Fruit fly (Drosophila melanogaster): ENCODE measurements around the gene CG33159.

CG33159 gene

DNA sequence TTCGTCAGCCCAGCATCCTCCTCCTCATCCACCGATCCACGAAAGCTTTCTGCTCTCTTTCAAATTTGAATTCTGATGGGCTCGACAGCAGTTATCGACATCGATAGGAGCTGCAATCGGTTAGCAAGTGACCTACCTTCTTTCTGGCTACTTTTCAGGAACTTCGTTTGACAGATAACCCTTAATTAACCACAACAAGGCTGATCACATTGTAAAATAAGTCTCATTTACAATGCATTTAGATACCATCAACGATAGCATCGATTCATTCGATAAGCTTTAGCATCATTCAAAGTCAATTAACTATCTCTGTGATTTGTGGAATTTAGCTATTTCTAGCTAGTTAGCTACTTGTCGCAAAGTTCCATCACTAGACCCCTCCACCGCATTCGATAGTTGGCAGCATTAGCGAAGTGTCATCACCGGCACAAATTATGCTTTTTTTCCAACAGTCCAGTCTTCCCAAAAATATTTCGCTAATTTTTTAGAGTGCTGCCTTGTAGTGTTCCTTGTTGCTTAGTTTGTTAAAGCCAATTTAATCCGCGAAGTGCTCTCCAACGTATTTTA lies 25.6 kb downstream of the CG33159 start, which contains the start of the genes MnM and Girdin (continued):
- TF ChIP-seq CG12219 (GFP tag; optimal IDR thresholded peaks at IDR 0.05) (no peak), CG16815 (GFP tag; optimal IDR thresholded peaks at IDR 0.05) (peak; percentile 4), CG15601 (tag; optimal IDR thresholded peaks at IDR 0.05) (no peak), Fer1 (GFP tag; optimal IDR thresholded peaks at IDR 0.05) (no peak), ken (GFP tag; IDR thresholded peaks at IDR 0.05) (0 out of 3 replicates have a peak, but pooled peaks have one; percentile 31), hkb (optimal IDR thresholded peaks at IDR 0.05) (peak; percentile 89), hkb (GFP tag; IDR thresholded peaks at IDR 0.05) (no peak), Myb (GFP tag; optimal IDR thresholded peaks at IDR 0.05) (peak; percentile 89), CG11398 (GFP tag; optimal IDR thresholded peaks at IDR 0.05) (no peak), zen2 (GFP tag; IDR thresholded peaks at IDR 0.05; ENCODE audit: partially characterized antibody) (no peak; the same call in 2 of the 3 replicates), Dip2 (GFP tag; IDR thresholded peaks at IDR 0.05) (no peak), Chrac-16 (GFP tag; optimal IDR thresholded peaks at IDR 0.05) (peak; percentile 61), Oli (tag; optimal IDR thresholded peaks at IDR 0.05) (peak; percentile 27), Optix (GFP tag; IDR thresholded peaks at IDR 0.05) (no peak), dan (GFP tag; IDR thresholded peaks at IDR 0.05) (no peak), fu2 (GFP tag; optimal IDR thresholded peaks at IDR 0.05) (peak; percentile 82), gt (GFP tag; IDR thresholded peaks at IDR 0.05) (no peak), onecut (GFP tag; IDR thresholded peaks at IDR 0.05) (no peak), E2f1 (GFP tag; IDR thresholded peaks at IDR 0.05) (peak; percentile 25; the same call in 1 of the 2 replicates), YL-1 (GFP tag; optimal IDR thresholded peaks at IDR 0.05) (peak; percentile 19), CG10321 (GFP tag; IDR thresholded peaks at IDR 0.05) (no peak), sisA (GFP tag; IDR thresholded peaks at IDR 0.05) (peak; percentile 56), nom (GFP tag; optimal IDR thresholded peaks at IDR 0.05) (no peak), pzg (GFP tag; optimal IDR thresholded peaks at IDR 0.05) (peak; percentile 82), CG12769 (tag; optimal IDR thresholded peaks at IDR 0.05) (peak; percentile 80), ind (GFP tag; optimal IDR thresholded peaks at IDR 0.05) (peak; percentile 76), CG13287 (GFP tag; IDR thresholded peaks at IDR 0.05; ENCODE audit: partially characterized antibody) (peak; percentile 89), Fer3 (tag; optimal IDR thresholded peaks at IDR 0.05) (no peak), hth (optimal IDR thresholded peaks at IDR 0.05) (no peak), esg (GFP tag; conservative IDR thresholded peaks at IDR 0.05) (peak; percentile 42), kay (GFP tag; optimal IDR thresholded peaks at IDR 0.05) (peak; percentile 44), CG2199 (GFP tag; IDR thresholded peaks at IDR 0.05) (no peak), CG6175 (GFP tag; IDR thresholded peaks at IDR 0.05) (peak; percentile 67; the same call in 2 of the 3 replicates), CG3163 (GFP tag; optimal IDR thresholded peaks at IDR 0.05) (peak; percentile 77), crp (GFP tag; optimal IDR thresholded peaks at IDR 0.05) (peak in 1 of 2 experiments; percentile 35), CG16863 (GFP tag; optimal IDR thresholded peaks at IDR 0.05) (peak; percentile 63), dpn (GFP tag; optimal IDR thresholded peaks at IDR 0.05) (peak; percentile 77 to 83), CG7987 (GFP tag; optimal IDR thresholded peaks at IDR 0.05) (no peak), ato (GFP tag; IDR thresholded peaks at IDR 0.05; ENCODE audit: partially characterized antibody) (peak; percentile 64; the same call in 1 of the 2 replicates), CG14965 (GFP tag; optimal IDR thresholded peaks at IDR 0.05; ENCODE audit: borderline replicate concordance) (peak; percentile 38), Ets97D (GFP tag; optimal IDR thresholded peaks at IDR 0.05) (peak; percentile 79), CG15514 (GFP tag; optimal IDR thresholded peaks at IDR 0.05) (peak; percentile 88), Doc3 (GFP tag; IDR thresholded peaks at IDR 0.05; ENCODE audit: partially characterized antibody) (peak; percentile 82), CG4730 (GFP tag; IDR thresholded peaks at IDR 0.05) (0 out of 2 replicates have a peak, but pooled peaks have one; percentile 11), seq (GFP tag; IDR thresholded peaks at IDR 0.05) (no peak), CG5180 (GFP tag; optimal IDR thresholded peaks at IDR 0.05) (no peak), prd (optimal IDR thresholded peaks at IDR 0.05) (no peak), prd (GFP tag; IDR thresholded peaks at IDR 0.05) (peak; percentile 53; the same call in 1 of the 3 replicates), bowl (GFP tag; IDR thresholded peaks at IDR 0.05) (no peak), nmo (GFP tag; optimal IDR thresholded peaks at IDR 0.05) (peak; percentile 87)
